Worm (Caenorhabditis elegans): ENCODE measurements around the gene cbp-3.

DNA sequence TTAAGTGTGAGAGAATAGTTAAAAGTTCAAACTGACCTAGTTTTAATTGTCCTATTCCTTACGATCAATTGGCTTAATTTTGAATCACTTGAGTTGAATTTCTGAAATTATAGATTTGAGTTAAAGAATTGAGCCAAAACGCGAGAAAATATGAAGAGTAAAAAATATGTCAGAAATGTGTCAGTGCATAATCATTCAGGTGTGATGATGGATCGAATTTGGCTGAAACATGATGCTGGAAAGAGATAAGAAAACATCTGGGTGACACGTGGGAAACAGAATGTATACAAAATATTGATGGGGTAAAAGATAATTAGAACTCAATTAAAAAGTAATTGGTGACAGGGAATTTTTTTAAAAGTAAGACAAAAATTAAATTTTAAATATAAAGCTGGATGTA lies 60.0 kb downstream of the cbp-3 start, which contains the start of gene R10E12.2:
- no peak for TF ChIP-seq ama-1 (optimal IDR thresholded peaks at IDR 0.05)
- TF ChIP-seq B0310.2 (tag; optimal IDR thresholded peaks at IDR 0.05) = no peak
- TF ChIP-seq ceh-13 (GFP tag; optimal IDR thresholded peaks at IDR 0.05) = no peak
- no peak for TF ChIP-seq ets-7 (tag; optimal IDR thresholded peaks at IDR 0.05)
- TF ChIP-seq flt-1 (GFP tag; IDR thresholded peaks at IDR 0.05) = no peak
